Worm (Caenorhabditis elegans) whole organism, mixed stage, embryonic: Measurements from ENCODE around the gene rps-5.

ENCODE experiments used
- blmp-1 ChIP-seq: fragments of 150-350 bp; optimal IDR thresholded peaks from 2 replicates; lab custom pipeline; 2014; ENCODE audit warnings: missing biosample characterization, missing genetic modification characterization
- ceh-39 ChIP-seq: fragments of 150-350 bp; optimal IDR thresholded peaks from 2 replicates; lab custom pipeline; 2014; ENCODE audit warnings: missing biosample characterization, missing genetic modification characterization
- ces-1 ChIP-seq: fragments of 150-350 bp; optimal IDR thresholded peaks from 2 replicates; lab custom pipeline; 2014; ENCODE audit warnings: missing biosample characterization, missing genetic modification reagents, missing genetic modification characterization
- elt-1 ChIP-seq: sonication (generic microtip); optimal IDR thresholded peaks from 2 replicates; lab custom pipeline; 2017; ENCODE audit warnings: missing genetic modification characterization, mild to moderate bottlenecking, missing compliant biosample characterization, antibody characterized with exemption, moderate library complexity, borderline replicate concordance; ENCODE audit not compliant: insufficient read depth
- nhr-12 ChIP-seq: fragments of 150-350 bp; optimal IDR thresholded peaks from 2 replicates; lab custom pipeline; 2014; ENCODE audit warnings: missing biosample characterization, missing genetic modification characterization
- nhr-28 ChIP-seq: fragments of 150-350 bp; optimal IDR thresholded peaks from 2 replicates; lab custom pipeline; 2014; ENCODE audit warnings: missing biosample characterization, missing genetic modification characterization
- pha-4 ChIP-seq: fragments of 150-350 bp; optimal IDR thresholded peaks from 2 replicates; lab custom pipeline; 2018; ENCODE audit warnings: missing biosample characterization, missing genetic modification reagents, missing genetic modification characterization
- sptf-1 ChIP-seq: sonication (generic microtip); optimal IDR thresholded peaks from 2 replicates; lab custom pipeline; 2017; ENCODE audit warnings: mild to moderate bottlenecking, missing genetic modification characterization, moderate library complexity, missing compliant biosample characterization
- unc-39 ChIP-seq: fragments of 150-350 bp; optimal IDR thresholded peaks from 2 replicates; lab custom pipeline; 2014; ENCODE audit warnings: missing biosample characterization, missing genetic modification characterization
- unc-62 ChIP-seq: fragments of 150-350 bp; optimal IDR thresholded peaks from 2 replicates; lab custom pipeline; 2014; ENCODE audit warnings: missing biosample characterization, missing genetic modification reagents, missing genetic modification characterization
- zip-8 ChIP-seq: fragments of 150-350 bp; optimal IDR thresholded peaks from 2 replicates; lab custom pipeline; 2014; ENCODE audit warnings: missing biosample characterization, missing genetic modification characterization

DNA sequence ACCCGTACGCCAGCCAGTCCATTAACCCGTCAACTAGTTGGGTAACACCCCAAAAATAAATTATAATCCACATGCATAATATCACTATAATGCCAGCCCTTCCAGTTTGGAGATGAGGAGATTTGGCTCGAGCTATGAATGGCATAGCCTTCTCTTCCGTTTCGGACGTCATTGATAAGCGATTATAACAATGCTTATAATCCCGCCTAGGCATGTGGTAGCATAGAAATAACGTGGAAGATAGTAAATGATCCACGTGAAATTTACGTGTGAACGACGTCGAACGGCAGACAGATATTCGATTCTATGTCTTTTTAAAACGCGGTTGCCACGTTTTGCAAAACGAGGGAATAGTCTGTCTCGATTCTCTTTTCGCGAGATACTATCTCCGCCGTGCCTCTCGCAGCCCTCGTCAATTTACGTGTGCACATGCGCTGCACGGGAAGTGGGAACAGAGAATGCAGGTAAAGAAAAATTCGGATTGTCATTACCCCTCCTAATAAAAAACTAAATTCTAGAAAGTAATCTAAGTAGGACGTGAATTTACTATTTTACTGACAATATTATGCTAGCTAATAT is 38.0 kb upstream of the rps-5 start:
- TF ChIP-seq elt-1 (tag; lab: Kevin White, UChicago) (no peak), nhr-12 (tag; lab: Kevin White, UChicago) (no peak), unc-39 (tag; lab: Kevin White, UChicago) (no peak), ces-1 (GFP tag; lab: Kevin White, UChicago) (no peak), pha-4 (tag; lab: Kevin White, UChicago) (no peak), nhr-28 (tag; lab: Kevin White, UChicago) (no peak), zip-8 (no peak), blmp-1 (no peak), unc-62 (GFP tag; lab: Kevin White, UChicago) (no peak), ceh-39 (no peak), sptf-1 (no peak)
